Worm (Caenorhabditis elegans): ENCODE results near the gene pgap-1.

Gene pgap-1

ce11 chrV:11214569-11214968 lies 27.1 kb upstream of the pgap-1 start (continued):
- TF ChIP-seq Y56A3A.18 (GFP tag; IDR thresholded peaks at IDR 0.05) (no peak), ekl-4 (GFP tag; IDR thresholded peaks at IDR 0.05) (no peak)

- TF ChIP-seq lsy-27 (tag; optimal IDR thresholded peaks at IDR 0.05; ENCODE audit: borderline replicate concordance, insufficient read depth) (no peak), ceh-91 (GFP tag; IDR thresholded peaks at IDR 0.05) (no peak), die-1 (tag; optimal IDR thresholded peaks at IDR 0.05) (no peak), mel-28 (tag; optimal IDR thresholded peaks at IDR 0.05; ENCODE audit: borderline replicate concordance) (no peak), Y67H2A.10 (GFP tag; conservative IDR thresholded peaks at IDR 0.05) (no peak), madf-6 (GFP tag; IDR thresholded peaks at IDR 0.05) (no peak), hmg-20 (GFP tag; IDR thresholded peaks at IDR 0.05) (no peak)
Measured at ce11 chrV:11216137-11216536, 25.5 kb upstream of the pgap-1 start.

DNA sequence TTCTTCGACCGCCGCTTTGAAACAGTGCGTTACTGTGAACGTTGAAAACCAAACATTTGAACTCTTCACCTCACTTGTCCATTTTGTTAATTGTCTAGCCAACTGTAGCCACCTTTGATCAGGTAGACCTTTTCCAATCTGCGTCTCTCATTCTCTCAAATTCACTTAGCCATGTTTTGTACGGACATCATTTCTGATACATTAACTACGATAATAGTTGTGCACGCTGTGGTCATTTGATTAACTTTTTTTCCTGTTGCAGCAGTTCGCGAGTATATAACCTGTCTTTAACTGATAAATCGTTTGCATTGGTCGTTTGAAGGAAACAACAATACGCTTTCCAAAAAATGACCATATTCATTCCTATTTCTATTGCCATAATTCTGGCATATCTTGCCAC lies 24.3 kb upstream of the pgap-1 start, which contains the start of gene cyp-29A2:
TSS of gene cyp-29A2 (plus strand) at position 190 of the 400 bp plus-strand sequence.
- TF ChIP-seq lin-26 (GFP tag; IDR thresholded peaks at IDR 0.05): no peak
- no peak for TF ChIP-seq ceh-79 (tag; optimal IDR thresholded peaks at IDR 0.05)
- no peak for TF ChIP-seq Y53F4B.3 (GFP tag; IDR thresholded peaks at IDR 0.05)
- TF ChIP-seq nfyb-1 (GFP tag; IDR thresholded peaks at IDR 0.05): no peak
- TF ChIP-seq F39B2.1 (GFP tag; IDR thresholded peaks at IDR 0.05): no peak
- TF ChIP-seq gei-17 (GFP tag; optimal IDR thresholded peaks at IDR 0.05): no peak
- no peak for TF ChIP-seq madf-10 (tag; optimal IDR thresholded peaks at IDR 0.05)
- no peak for TF ChIP-seq unc-130 (GFP tag; optimal IDR thresholded peaks at IDR 0.05)
- no peak for TF ChIP-seq pha-4 (tag; optimal IDR thresholded peaks at IDR 0.05)

DNA sequence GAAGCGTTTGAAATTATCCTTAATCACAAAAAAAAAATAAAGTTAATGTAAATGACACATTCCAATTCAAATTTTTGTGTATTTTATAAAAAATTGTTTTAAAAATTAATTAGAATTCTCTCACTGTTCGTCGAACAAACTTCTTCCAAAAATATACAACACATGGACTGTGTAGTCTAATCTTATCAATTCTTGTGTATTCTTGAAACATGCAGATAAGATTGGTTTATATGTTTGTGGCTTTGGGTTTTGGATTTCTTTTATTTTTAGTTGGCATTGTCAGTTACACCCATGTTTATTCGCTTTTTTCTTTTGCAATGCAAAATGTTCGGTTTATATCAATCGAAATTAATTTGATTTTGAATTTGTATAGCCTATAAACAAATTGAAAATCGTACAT lies 21.3 kb upstream of the pgap-1 start:
- TF ChIP-seq egrh-3 (GFP tag; IDR thresholded peaks at IDR 0.05) (no peak), Y56A3A.18 (GFP tag; IDR thresholded peaks at IDR 0.05) (no peak), gei-17 (GFP tag; optimal IDR thresholded peaks at IDR 0.05) (no peak), ztf-3 (GFP tag; optimal IDR thresholded peaks at IDR 0.05) (no peak), ekl-4 (GFP tag; IDR thresholded peaks at IDR 0.05) (no peak), ceh-91 (GFP tag; IDR thresholded peaks at IDR 0.05) (no peak), bed-2 (GFP tag; IDR thresholded peaks at IDR 0.05) (no peak), chd-7 (tag; optimal IDR thresholded peaks at IDR 0.05) (no peak)

DNA sequence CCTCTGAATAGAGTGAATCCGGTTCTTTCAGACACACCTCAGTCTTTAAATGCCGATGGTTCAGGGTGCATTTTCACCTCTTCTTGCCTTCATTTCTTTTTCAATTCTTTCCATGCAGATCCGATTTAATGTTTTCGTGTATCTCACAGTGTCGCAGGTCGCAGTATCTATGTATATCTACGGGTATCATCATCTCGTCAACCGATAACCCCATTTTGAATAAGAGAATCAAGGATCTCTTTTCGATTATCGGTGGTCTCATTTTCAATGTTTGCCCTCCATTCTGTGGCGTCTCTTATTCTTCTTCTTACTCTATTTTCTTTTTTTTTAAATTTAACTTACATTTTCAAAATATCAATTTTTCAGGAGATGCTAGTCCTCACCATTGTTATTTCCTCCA lies 20.7 kb upstream of the pgap-1 start, which contains the start of gene T19B10.2:
TSS of gene T19B10.2 (plus strand) at position 367 of the 400 bp plus-strand sequence.
- TF ChIP-seq hsf-1 (GFP tag; IDR thresholded peaks at IDR 0.05) (no peak), zim-3 (tag; optimal IDR thresholded peaks at IDR 0.05) (no peak), fkh-3 (tag; optimal IDR thresholded peaks at IDR 0.05) (no peak), die-1 (tag; optimal IDR thresholded peaks at IDR 0.05) (no peak), aptf-2 (GFP tag; conservative IDR thresholded peaks at IDR 0.05) (no peak), zfh-2 (GFP tag; conservative IDR thresholded peaks at IDR 0.05) (no peak), unc-130 (GFP tag; optimal IDR thresholded peaks at IDR 0.05) (no peak), tbx-9 (tag; optimal IDR thresholded peaks at IDR 0.05; ENCODE audit: borderline replicate concordance) (no peak), egrh-3 (GFP tag; IDR thresholded peaks at IDR 0.05) (no peak), F55B11.4 (tag; optimal IDR thresholded peaks at IDR 0.05; ENCODE audit: borderline replicate concordance, insufficient read depth) (no peak)

- no peak for TF ChIP-seq ZK185.1 (tag; optimal IDR thresholded peaks at IDR 0.05; ENCODE audit: poor library complexity, severe bottlenecking)
- no peak for TF ChIP-seq F55B11.4 (tag; optimal IDR thresholded peaks at IDR 0.05; ENCODE audit: borderline replicate concordance, insufficient read depth)
- no peak for TF ChIP-seq unc-62 (GFP tag; optimal IDR thresholded peaks at IDR 0.05)
- TF ChIP-seq hlh-26 (GFP tag; conservative IDR thresholded peaks at IDR 0.05): no peak
- no peak for TF ChIP-seq gei-17 (GFP tag; optimal IDR thresholded peaks at IDR 0.05)
- TF ChIP-seq lin-26 (GFP tag; IDR thresholded peaks at IDR 0.05): no peak
- TF ChIP-seq snpc-1.1 (tag; optimal IDR thresholded peaks at IDR 0.05; ENCODE audit: insufficient read depth): no peak
- no peak for TF ChIP-seq ccch-3 (GFP tag; optimal IDR thresholded peaks at IDR 0.05)
- TF ChIP-seq rcor-1 (GFP tag; IDR thresholded peaks at IDR 0.05): no peak
- TF ChIP-seq cebp-1 (GFP tag; IDR thresholded peaks at IDR 0.05): no peak
- TF ChIP-seq cebp-1 (tag; optimal IDR thresholded peaks at IDR 0.05): no peak
- no peak for TF ChIP-seq F23B12.7 (tag; optimal IDR thresholded peaks at IDR 0.05; ENCODE audit: insufficient read depth)
- TF ChIP-seq tbx-9 (tag; optimal IDR thresholded peaks at IDR 0.05; ENCODE audit: borderline replicate concordance): no peak
- no peak for TF ChIP-seq F39B2.1 (GFP tag; IDR thresholded peaks at IDR 0.05)
- TF ChIP-seq ztf-25 (GFP tag; IDR thresholded peaks at IDR 0.05): no peak
Measured at ce11 chrV:11223698-11224097, 18.0 kb upstream of the pgap-1 start.
